Fruit fly (Drosophila melanogaster) whole organism, embryonic: Measurements from ENCODE around the gene Eig71Ei.

Experiments used
- Abd-B ChIP-seq: fragments of 200-800 bp; sonication (Bioruptor generic); optimal IDR thresholded peaks from 2 replicates; lab custom pipeline; 2018; ENCODE audit warnings: missing biosample characterization, mild to moderate bottlenecking, missing genetic modification characterization, moderate library complexity
- Ada2b ChIP-seq: fragments of 200-800 bp; sonication (Bioruptor generic); IDR thresholded peaks from 2 replicates; pipeline ENCODE4 v1.3.6; 2022; ENCODE audit warnings: missing biosample characterization, missing genetic modification characterization
- Atf-2 ChIP-seq: fragments of 200-800 bp; sonication (Bioruptor generic); optimal IDR thresholded peaks from 2 replicates; lab custom pipeline; 2016; ENCODE audit warnings: missing biosample characterization, missing genetic modification characterization
- Awh ChIP-seq: fragments of 200-800 bp; sonication (Bioruptor generic); IDR thresholded peaks from 2 replicates; pipeline ENCODE4, ENCODE4 v1.3.6; 2022; ENCODE audit warnings: missing biosample characterization, missing genetic modification characterization
- C15 ChIP-seq: fragments of 200-800 bp; sonication (Bioruptor generic); IDR thresholded peaks from 3 replicates; pipeline ENCODE4 v1.3.6; 2022; ENCODE audit warnings: missing biosample characterization, missing genetic modification characterization
- CG11560 ChIP-seq: fragments of 200-800 bp; sonication (Bioruptor generic); IDR thresholded peaks from 3 replicates; pipeline ENCODE4 v1.3.6; 2022; ENCODE audit warnings: missing biosample characterization, missing genetic modification characterization
- CG11723 ChIP-seq: fragments of 200-800 bp; sonication (Bioruptor generic); optimal IDR thresholded peaks from 2 replicates; lab custom pipeline; 2017; ENCODE audit warnings: missing biosample characterization, mild to moderate bottlenecking, missing genetic modification characterization
- CG12219 ChIP-seq: fragments of 200-800 bp; sonication (Bioruptor generic); optimal IDR thresholded peaks from 3 replicates; lab custom pipeline; 2018; ENCODE audit warnings: missing biosample characterization, mild to moderate bottlenecking, missing genetic modification characterization
- CG14014 ChIP-seq: fragments of 200-800 bp; sonication (Bioruptor generic); IDR thresholded peaks from 2 replicates; pipeline ENCODE4 v1.3.6; 2022; ENCODE audit warnings: missing biosample characterization, missing genetic modification characterization
- CG14860 ChIP-seq: fragments of 200-800 bp; sonication (Bioruptor generic); IDR thresholded peaks from 3 replicates; pipeline ENCODE4 v1.3.6; 2022; ENCODE audit warnings: missing biosample characterization, missing genetic modification characterization; ENCODE audit not compliant: partially characterized antibody
- CG1602 ChIP-seq: fragments of 200-800 bp; sonication (Bioruptor generic); optimal IDR thresholded peaks from 3 replicates; lab custom pipeline; 2016; ENCODE audit warnings: missing biosample characterization, missing genetic modification characterization
- CG1603 ChIP-seq: fragments of 200-800 bp; sonication (Bioruptor generic); optimal IDR thresholded peaks from 2 replicates; lab custom pipeline; 2019; ENCODE audit warnings: missing biosample characterization, mild to moderate bottlenecking, missing genetic modification characterization, moderate library complexity
- CG30431 ChIP-seq: fragments of 200-800 bp; sonication (Bioruptor generic); optimal IDR thresholded peaks from 2 replicates; lab custom pipeline; 2017; ENCODE audit warnings: missing biosample characterization, missing genetic modification characterization
- CG3995 ChIP-seq: fragments of 200-800 bp; sonication (Bioruptor generic); optimal IDR thresholded peaks from 3 replicates; lab custom pipeline; 2016; ENCODE audit warnings: missing biosample characterization, missing genetic modification characterization
- CG4282 ChIP-seq: fragments of 200-800 bp; sonication (Bioruptor generic); optimal IDR thresholded peaks from 2 replicates; lab custom pipeline; 2016; ENCODE audit warnings: missing biosample characterization, missing genetic modification characterization
- CG7786 ChIP-seq: fragments of 200-800 bp; sonication (Bioruptor generic); optimal IDR thresholded peaks from 2 replicates; lab custom pipeline; 2016; ENCODE audit warnings: missing biosample characterization, missing genetic modification characterization
- CG8388 ChIP-seq: fragments of 200-800 bp; sonication (Bioruptor generic); optimal IDR thresholded peaks from 2 replicates; lab custom pipeline; 2019; ENCODE audit warnings: missing biosample characterization, mild to moderate bottlenecking, missing genetic modification characterization, moderate library complexity
- Dad ChIP-seq: fragments of 200-800 bp; sonication (Bioruptor generic); optimal IDR thresholded peaks from 3 replicates; lab custom pipeline; 2016; ENCODE audit warnings: missing biosample characterization, missing genetic modification characterization
- Dll ChIP-seq: fragments of 200-800 bp; sonication (Bioruptor generic); IDR thresholded peaks from 4 replicates; pipeline ENCODE4 v1.3.6; 2022; ENCODE audit warnings: missing biosample characterization, missing genetic modification characterization; ENCODE audit not compliant: partially characterized antibody
- Fer3 ChIP-seq: fragments of 200-800 bp; sonication (Bioruptor generic); optimal IDR thresholded peaks from 2 replicates; lab custom pipeline; 2018; ENCODE audit warnings: missing biosample characterization, mild to moderate bottlenecking, missing genetic modification characterization, moderate library complexity
- Gsc ChIP-seq: fragments of 200-800 bp; sonication (Bioruptor generic); IDR thresholded peaks from 2 replicates; pipeline ENCODE4 v1.3.6; 2022; ENCODE audit warnings: missing biosample characterization, missing genetic modification characterization
- Gug ChIP-seq: fragments of 200-800 bp; sonication (Bioruptor generic); IDR thresholded peaks from 4 replicates; pipeline ENCODE4 v1.3.6; 2022; ENCODE audit warnings: missing biosample characterization, missing genetic modification characterization
- HHEX ChIP-seq: fragments of 200-800 bp; sonication (Bioruptor generic); optimal IDR thresholded peaks from 3 replicates; lab custom pipeline; 2017; ENCODE audit warnings: missing biosample characterization, mild to moderate bottlenecking, missing genetic modification characterization, missing genetic modification reagents
- HLH3B ChIP-seq: fragments of 200-800 bp; sonication (Bioruptor generic); IDR thresholded peaks from 2 replicates; pipeline ENCODE4 v1.3.6; 2022; ENCODE audit warnings: missing biosample characterization, missing genetic modification characterization
- Jarid2 ChIP-seq: fragments of 200-800 bp; sonication (Bioruptor generic); optimal IDR thresholded peaks from 3 replicates; lab custom pipeline; 2017; ENCODE audit warnings: mild to moderate bottlenecking, missing biosample characterization, missing genetic modification reagents, missing genetic modification characterization
- Lhr ChIP-seq: fragments of 200-800 bp; sonication (Bioruptor generic); optimal IDR thresholded peaks from 3 replicates; lab custom pipeline; 2017; ENCODE audit warnings: mild to moderate bottlenecking, missing biosample characterization, missing genetic modification reagents, missing genetic modification characterization
- MBD-R2 ChIP-seq: fragments of 200-800 bp; sonication (Bioruptor generic); IDR thresholded peaks from 2 replicates; pipeline ENCODE4 v1.3.6; 2022; ENCODE audit warnings: missing biosample characterization, missing genetic modification characterization
- Med ChIP-seq: fragments of 200-800 bp; sonication (Bioruptor generic); peaks from one replicate; lab custom pipeline; 2016; ENCODE audit warnings: missing biosample characterization, missing genetic modification characterization, mild to moderate bottlenecking, inconsistent platforms, moderate library complexity
- NC2β ChIP-seq: fragments of 200-800 bp; sonication (Bioruptor generic); optimal IDR thresholded peaks from 2 replicates; lab custom pipeline; 2016; ENCODE audit warnings: missing biosample characterization, missing genetic modification characterization
- Sry-δ ChIP-seq: fragments of 200-800 bp; sonication (Bioruptor generic); optimal IDR thresholded peaks from 2 replicates; lab custom pipeline; 2016; ENCODE audit warnings: missing biosample characterization, missing genetic modification characterization
- Trl ChIP-seq, 3 experiments: fragments of >200 bp in 2 of 3; fragments of 200-800 bp in 1 of 3; sonication (Bioruptor generic) in 1 of 3; optimal IDR thresholded peaks; 2 replicates in 1 of 3; 3 replicates in 2 of 3; lab custom pipeline; 2016 to 2017; ENCODE audit warnings: missing biosample characterization in 1 of 3, missing genetic modification characterization in 1 of 3
- Xrp1 ChIP-seq: fragments of 200-800 bp; sonication (Bioruptor generic); IDR thresholded peaks from 2 replicates; pipeline ENCODE4 v1.3.6; 2022; ENCODE audit warnings: missing biosample characterization, missing genetic modification characterization
- btn ChIP-seq: fragments of 200-800 bp; sonication (Bioruptor generic); optimal IDR thresholded peaks from 2 replicates; lab custom pipeline; 2016; ENCODE audit warnings: missing biosample characterization, missing genetic modification characterization
- chif ChIP-seq, 2 experiments: fragments of 200-800 bp; sonication (Bioruptor generic); optimal IDR thresholded peaks; 3 replicates each; lab custom pipeline; 2016; ENCODE audit warnings: missing biosample characterization in 2 of 2, missing genetic modification characterization in 2 of 2
- corto ChIP-seq: fragments of 200-800 bp; sonication (Bioruptor generic); optimal IDR thresholded peaks from 2 replicates; lab custom pipeline; 2016; ENCODE audit warnings: missing biosample characterization, mild to moderate bottlenecking, missing genetic modification characterization, moderate library complexity
- dati ChIP-seq: fragments of 200-800 bp; sonication (Bioruptor generic); IDR thresholded peaks from 2 replicates; pipeline ENCODE4 v1.3.6; 2022; ENCODE audit warnings: missing biosample characterization, missing genetic modification characterization
- disco-r ChIP-seq: fragments of 200-800 bp; sonication (Bioruptor generic); optimal IDR thresholded peaks from 2 replicates; lab custom pipeline; 2016; ENCODE audit warnings: missing biosample characterization, missing genetic modification characterization
- dpn ChIP-seq, 2 experiments: fragments of 200-800 bp; sonication (Bioruptor generic); optimal IDR thresholded peaks; 3 replicates each; lab custom pipeline; 2016; ENCODE audit warnings: missing biosample characterization in 2 of 2, missing genetic modification characterization in 2 of 2
- emc ChIP-seq: fragments of 200-800 bp; sonication (Bioruptor generic); optimal IDR thresholded peaks from 2 replicates; lab custom pipeline; 2016; ENCODE audit warnings: missing biosample characterization, missing genetic modification characterization
- eve ChIP-seq, 2 experiments: fragments of >200 bp; optimal IDR thresholded peaks; 2 replicates each; lab custom pipeline; 2017; ENCODE audit warnings: missing biosample characterization in 2 of 2, missing genetic modification characterization in 2 of 2
- fd96Cb ChIP-seq: fragments of 200-800 bp; sonication (Bioruptor generic); optimal IDR thresholded peaks from 2 replicates; lab custom pipeline; 2018; ENCODE audit warnings: missing biosample characterization, mild to moderate bottlenecking, missing genetic modification characterization, moderate library complexity
- gro ChIP-seq: fragments of 200-800 bp; sonication (Bioruptor generic); optimal IDR thresholded peaks from 2 replicates; lab custom pipeline; 2016; ENCODE audit warnings: missing biosample characterization, missing genetic modification characterization
- gsb ChIP-seq: fragments of 200-800 bp; sonication (Bioruptor generic); IDR thresholded peaks from 2 replicates; pipeline ENCODE4 v1.3.6; 2022; ENCODE audit warnings: missing biosample characterization, missing genetic modification characterization
- hbn ChIP-seq: fragments of 200-800 bp; sonication (Bioruptor generic); IDR thresholded peaks from 2 replicates; pipeline ENCODE4 v1.3.6; 2022; ENCODE audit warnings: missing biosample characterization, missing genetic modification characterization; ENCODE audit not compliant: partially characterized antibody
- org-1 ChIP-seq: fragments of 200-800 bp; sonication (Bioruptor generic); optimal IDR thresholded peaks from 2 replicates; lab custom pipeline; 2017; ENCODE audit warnings: missing biosample characterization, missing genetic modification characterization
- sc ChIP-seq, 3 experiments: fragments of >200 bp in 2 of 3; fragments of 200-800 bp in 1 of 3; sonication (Bioruptor generic) in 1 of 3; optimal IDR thresholded peaks; 2 replicates in 2 of 3; 3 replicates in 1 of 3; lab custom pipeline; 2017; ENCODE audit warnings: mild to moderate bottlenecking in 1 of 3, missing biosample characterization in 1 of 3, missing genetic modification characterization in 1 of 3, missing genetic modification reagents in 1 of 3
- tll ChIP-seq, 2 experiments: fragments of 200-800 bp in 1 of 2; fragments of >200 bp in 1 of 2; sonication (Bioruptor generic) in 1 of 2; optimal IDR thresholded peaks; 2 replicates each; lab custom pipeline; 2017 to 2019; ENCODE audit warnings: missing biosample characterization in 2 of 2, missing genetic modification characterization in 2 of 2, mild to moderate bottlenecking in 1 of 2, moderate library complexity in 1 of 2
- trem ChIP-seq: fragments of 200-800 bp; optimal IDR thresholded peaks from 3 replicates; lab custom pipeline; 2019; ENCODE audit warnings: missing biosample characterization, mild to moderate bottlenecking, missing genetic modification characterization, moderate library complexity

Eig71Ei gene

DNA sequence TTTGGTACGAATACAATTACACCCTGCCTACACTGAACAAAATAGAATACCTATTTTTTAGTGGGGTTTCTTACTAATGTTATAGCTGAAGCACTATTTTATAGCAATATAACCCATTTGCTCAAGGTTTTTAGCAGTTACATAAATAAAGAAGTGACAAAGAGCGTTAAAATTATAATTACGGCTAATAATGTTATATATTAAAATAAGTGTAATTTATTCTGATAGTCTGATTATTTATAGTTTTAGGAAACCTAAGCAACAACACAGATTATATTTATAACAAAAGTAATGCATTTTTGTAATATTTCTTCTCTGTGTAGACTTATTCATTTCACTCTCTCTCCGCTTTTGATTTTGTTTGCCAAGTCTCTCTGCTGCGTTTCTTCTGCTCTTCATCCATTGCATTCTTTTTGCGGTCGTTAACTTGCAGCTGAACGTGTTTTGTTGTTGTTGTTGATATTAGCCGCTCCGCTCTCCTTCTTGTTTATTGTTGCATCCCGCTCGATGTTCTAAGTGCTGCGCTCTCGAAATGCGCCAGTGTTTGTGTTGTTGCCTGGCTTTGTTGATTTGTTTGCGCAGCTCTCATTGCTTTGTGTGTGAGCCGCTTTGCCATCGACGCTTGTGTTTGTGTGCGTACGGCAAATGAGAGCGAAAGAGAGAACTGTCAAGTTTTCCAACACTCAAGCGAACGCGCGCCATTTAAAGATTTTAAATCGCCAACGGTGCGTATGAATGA is 33.7 kb upstream of the Eig71Ei start (continued):
- TF ChIP-seq Fer3 (tag; lab: Kevin White, UChicago) (peak; percentile 88), CG12219 (peak; percentile 67), trem (tag; lab: Kevin White, UChicago) (peak; percentile 90), CG1602 (GFP tag; lab: Kevin White, UChicago) (peak; percentile 88), CG3995 (GFP tag; lab: Kevin White, UChicago) (peak; percentile 52), Ada2b (peak; percentile 83), hbn (GFP tag; lab: Robert Waterston, UW) (no peak), C15 (GFP tag; lab: Robert Waterston, UW) (peak; percentile 76; the same call in 2 of the 3 replicates), btn (no peak), CG11560 (no peak; the same call in 2 of the 3 replicates), Xrp1 (GFP tag; lab: Robert Waterston, UW) (peak; percentile 84), Trl (optimal IDR thresholded peaks at IDR 0.05; lab: Kevin White, UChicago) (peak; percentile 77 to 84), Trl (GFP tag; optimal IDR thresholded peaks at IDR 0.05; lab: Kevin White, UChicago) (peak; percentile 67), gsb (GFP tag; lab: Robert Waterston, UW) (peak; percentile 65), dati (no peak), corto (GFP tag; lab: Kevin White, UChicago) (peak; percentile 62), CG14014 (GFP tag; lab: Robert Waterston, UW) (peak; percentile 76), Dll (GFP tag; lab: Robert Waterston, UW) (no peak), NC2β (GFP tag; lab: Kevin White, UChicago) (peak; percentile 6), CG14860 (GFP tag; lab: Robert Waterston, UW) (no peak), org-1 (GFP tag; lab: Kevin White, UChicago) (peak; percentile 92), Awh (GFP tag; lab: Robert Waterston, UW) (peak; percentile 42; the same call in 1 of the 2 replicates), sc (optimal IDR thresholded peaks at IDR 0.05; lab: Kevin White, UChicago) (no peak), sc (GFP tag; optimal IDR thresholded peaks at IDR 0.05; lab: Kevin White, UChicago) (peak; percentile 90), eve (GFP tag; optimal IDR thresholded peaks at IDR 0.05; lab: Kevin White, UChicago) (peak in 1 of 2 experiments; percentile 92), HLH3B (peak; percentile 78), CG1603 (tag; lab: Kevin White, UChicago) (peak; percentile 38), disco-r (GFP tag; lab: Kevin White, UChicago) (no peak), Gsc (GFP tag; lab: Robert Waterston, UW) (no peak), Sry-δ (no peak), HHEX (GFP tag; lab: Kevin White, UChicago) (peak; percentile 86), fd96Cb (tag; lab: Kevin White, UChicago) (peak; percentile 97), CG30431 (peak; percentile 75), CG7786 (GFP tag; lab: Kevin White, UChicago) (peak; percentile 34), CG4282 (GFP tag; lab: Kevin White, UChicago) (no peak), gro (GFP tag; lab: Kevin White, UChicago) (peak; percentile 16), chif (GFP tag; optimal IDR thresholded peaks at IDR 0.05; lab: Kevin White, UChicago) (peak; percentile 23 to 65), MBD-R2 (no peak), Dad (GFP tag; lab: Kevin White, UChicago) (no peak), Jarid2 (GFP tag; lab: Kevin White, UChicago) (peak; percentile 56), Gug (GFP tag; lab: Robert Waterston, UW) (peak; percentile 65; the same call in 3 of the 4 replicates), Lhr (peak; percentile 70), dpn (GFP tag; optimal IDR thresholded peaks at IDR 0.05; lab: Kevin White, UChicago) (peak; percentile 57 to 71), Atf-2 (GFP tag; lab: Kevin White, UChicago) (peak; percentile 20), CG8388 (peak; percentile 93), Abd-B (GFP tag; lab: Kevin White, UChicago) (peak; percentile 95), Med (peak; percentile 92), CG11723 (GFP tag; lab: Kevin White, UChicago) (peak; percentile 74), tll (GFP tag; optimal IDR thresholded peaks at IDR 0.05; lab: Kevin White, UChicago) (no peak), emc (GFP tag; lab: Kevin White, UChicago) (peak; percentile 23)
